Fruit fly (Drosophila melanogaster): ENCODE results near the gene CG15020.

dm6 chr3L:4466530-4466929, 45.1 kb downstream of the CG15020 start, which contains the start of gene CG32241:
- TF ChIP-seq pan (optimal IDR thresholded peaks at IDR 0.05) (no peak), psq (optimal IDR thresholded peaks at IDR 0.05) (no peak), CG8478 (optimal IDR thresholded peaks at IDR 0.05) (no peak), EcR (GFP tag; optimal IDR thresholded peaks at IDR 0.05) (no peak), Dll (optimal IDR thresholded peaks at IDR 0.05) (no peak)
